Worm (Caenorhabditis elegans) whole organism, late embryonic: ENCODE results near the gene F58F9.1.

Source experiments
- ceh-24 ChIP-seq: sonication (generic microtip); optimal IDR thresholded peaks from 2 replicates; lab custom pipeline; 2016; ENCODE audit warnings: mild to moderate bottlenecking, missing genetic modification characterization, missing compliant biosample characterization
- ceh-45 ChIP-seq: fragments of 200-800 bp; sonication (Bioruptor generic); IDR thresholded peaks from 2 replicates; pipeline ENCODE4 v1.3.6; 2022; ENCODE audit warnings: missing genetic modification reagents, missing genetic modification characterization, missing compliant biosample characterization
- ceh-9 ChIP-seq: sonication (generic microtip); optimal IDR thresholded peaks from 2 replicates; lab custom pipeline; 2016; ENCODE audit warnings: mild to moderate bottlenecking, missing genetic modification characterization, inconsistent platforms, missing compliant biosample characterization
- ets-4 ChIP-seq: sonication (generic microtip); optimal IDR thresholded peaks from 2 replicates; lab custom pipeline; 2016; ENCODE audit warnings: missing genetic modification characterization, missing compliant biosample characterization
- madf-2 ChIP-seq: sonication (generic microtip); optimal IDR thresholded peaks from 2 replicates; lab custom pipeline; 2017; ENCODE audit warnings: missing genetic modification characterization, missing compliant biosample characterization
- nhr-11 ChIP-seq: fragments of 150-350 bp; optimal IDR thresholded peaks from 2 replicates; lab custom pipeline; 2014; ENCODE audit warnings: missing biosample characterization, missing genetic modification characterization
- pha-2 ChIP-seq: sonication (generic microtip); optimal IDR thresholded peaks from 2 replicates; lab custom pipeline; 2017; ENCODE audit warnings: mild to moderate bottlenecking, missing genetic modification characterization, missing compliant biosample characterization
- pqm-1 ChIP-seq: sonication (generic microtip); optimal IDR thresholded peaks from 2 replicates; lab custom pipeline; 2016; ENCODE audit warnings: missing genetic modification characterization, missing compliant biosample characterization
- ref-2 ChIP-seq: sonication (generic microtip); optimal IDR thresholded peaks from 2 replicates; lab custom pipeline; 2016; ENCODE audit warnings: missing genetic modification characterization, missing compliant biosample characterization
- unc-42 ChIP-seq: sonication (generic microtip); optimal IDR thresholded peaks from 2 replicates; lab custom pipeline; 2016; ENCODE audit warnings: missing genotype, missing genetic modification characterization, missing compliant biosample characterization

DNA sequence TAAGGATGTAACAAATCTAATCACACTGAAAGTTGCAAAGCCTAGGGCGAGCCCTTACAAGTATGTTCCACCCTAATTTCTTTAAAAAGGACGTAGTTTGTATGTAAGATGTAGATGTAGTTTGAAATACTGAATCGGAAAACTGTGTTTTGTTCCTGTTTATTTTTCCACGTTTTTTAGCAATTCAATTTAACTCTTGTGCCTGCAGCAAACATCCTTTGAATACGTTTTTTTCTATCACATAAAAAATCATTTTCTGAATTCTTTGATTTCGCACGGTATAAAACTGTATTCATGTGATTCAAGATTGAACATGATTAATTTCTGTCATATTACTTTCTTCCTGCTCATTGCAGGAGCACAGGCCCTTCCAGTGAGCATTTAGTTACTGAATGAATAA, 9.6 kb upstream of the F58F9.1 start, which contains the start of gene F58F9.9:
- TF ChIP-seq nhr-11 (tag; lab: Kevin White, UChicago): no peak
- TF ChIP-seq ceh-45 (GFP tag; lab: Robert Waterston, UW): no peak
- TF ChIP-seq pha-2: no peak
- TF ChIP-seq ets-4 (tag; lab: Kevin White, UChicago): no peak
- no peak for TF ChIP-seq madf-2
- TF ChIP-seq unc-42 (tag; lab: Kevin White, UChicago): no peak
- TF ChIP-seq ceh-9 (tag; lab: Kevin White, UChicago): no peak
- TF ChIP-seq ceh-24 (tag; lab: Kevin White, UChicago): no peak
- no peak for TF ChIP-seq pqm-1 (tag; lab: Kevin White, UChicago)
- no peak for TF ChIP-seq ref-2 (tag; lab: Kevin White, UChicago)
